Fruit fly (Drosophila melanogaster) whole organism, wandering third instar larva: ENCODE results near the gene CG14968.

ENCODE experiments used
- Vsx2 ChIP-seq: fragments of 200-300, 225-300 bp; sonication (Bioruptor generic); optimal IDR thresholded peaks from 2 replicates; lab custom pipeline; 2018; ENCODE audit warnings: missing biosample characterization, missing genetic modification characterization; ENCODE audit not compliant: partially characterized antibody
- br ChIP-seq: fragments of 200-800 bp; sonication (Bioruptor generic); optimal IDR thresholded peaks from 2 replicates; lab custom pipeline; 2016; ENCODE audit warnings: missing biosample characterization, missing genetic modification characterization
- dl ChIP-seq, 2 experiments: fragments of 175-275, 200-275 bp in 1 of 2; fragments of 200-275 bp in 1 of 2; sonication (Bioruptor generic); optimal IDR thresholded peaks; lab custom pipeline; 2018; ENCODE audit warnings: mild to moderate bottlenecking in 2 of 2, missing biosample characterization in 2 of 2, missing genetic modification characterization in 2 of 2, moderate library complexity in 2 of 2; ENCODE audit not compliant: partially characterized antibody in 2 of 2, insufficient read depth in 1 of 2
- dsf ChIP-seq: sonication (Bioruptor generic); optimal IDR thresholded peaks from 2 replicates; lab custom pipeline; 2016; ENCODE audit warnings: missing biosample characterization, missing genetic modification characterization, borderline replicate concordance
- psq ChIP-seq: fragments of 200-800 bp; sonication (Bioruptor generic); optimal IDR thresholded peaks from 3 replicates; lab custom pipeline; 2017; ENCODE audit warnings: missing biosample characterization, mild to moderate bottlenecking, missing genetic modification characterization, moderate library complexity

DNA sequence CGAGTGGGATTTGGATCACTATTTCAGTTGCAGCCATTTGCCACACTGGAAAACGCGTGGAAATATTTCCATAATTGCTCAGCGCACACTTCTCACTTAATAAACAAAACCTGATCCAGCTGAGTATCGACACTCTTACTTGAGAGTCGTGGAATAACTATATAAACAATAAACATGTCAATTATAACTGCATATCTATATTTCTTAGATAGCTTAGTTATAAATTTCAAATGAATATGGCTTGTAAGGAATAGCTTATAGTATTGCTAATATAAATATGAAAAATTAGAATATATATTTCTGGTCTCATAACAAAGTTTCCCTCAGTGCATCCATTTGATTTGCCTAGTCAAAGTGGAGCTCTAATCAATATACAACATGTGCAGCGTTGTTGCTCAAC lies 19.6 kb downstream of the CG14968 start:
- TF ChIP-seq br (GFP tag; lab: Kevin White, UChicago): no peak
- TF ChIP-seq psq (GFP tag; lab: Kevin White, UChicago): no peak
- TF ChIP-seq Vsx2 (GFP tag; lab: Kevin White, UChicago): no peak
- TF ChIP-seq dl (GFP tag; optimal IDR thresholded peaks at IDR 0.05; lab: Kevin White, UChicago; ENCODE audit: insufficient read depth in 1 of 2, partially characterized antibody in 2 of 2): no peak
- TF ChIP-seq dsf (GFP tag; lab: Kevin White, UChicago): no peak
